Fruit fly (Drosophila melanogaster): ENCODE results near the gene Fdx2.
A peak's percentile ranks its signal among the peaks of the same experiment; 100 is the strongest.

Gene Fdx2

dm6 chr3L:4282627-4283026, 9.7 kb upstream of the Fdx2 start, which contains the start of gene CG11583 (continued):
- TF ChIP-seq CG17328 (GFP tag; IDR thresholded peaks at IDR 0.05) (no peak), Ada2b (GFP tag; IDR thresholded peaks at IDR 0.05) (no peak), CG13624 (GFP tag; optimal IDR thresholded peaks at IDR 0.05) (peak; percentile 42), sd (tag; optimal IDR thresholded peaks at IDR 0.05) (no peak), CG32772 (GFP tag; IDR thresholded peaks at IDR 0.05) (no peak), Eip74EF (GFP tag; optimal IDR thresholded peaks at IDR 0.05) (no peak), sc (optimal IDR thresholded peaks at IDR 0.05) (no peak), sc (GFP tag; optimal IDR thresholded peaks at IDR 0.05) (no peak), CG12104 (GFP tag; optimal IDR thresholded peaks at IDR 0.05) (no peak), gfzf (GFP tag; optimal IDR thresholded peaks at IDR 0.05) (peak; percentile 32), CG17612 (GFP tag; IDR thresholded peaks at IDR 0.05) (no peak), CG11247 (GFP tag; IDR thresholded peaks at IDR 0.05) (peak; percentile 9; the same call in 1 of the 2 replicates), CG1024 (GFP tag; IDR thresholded peaks at IDR 0.05) (no peak), CG17829 (tag; optimal IDR thresholded peaks at IDR 0.05) (peak; percentile 46), CG32767 (GFP tag; IDR thresholded peaks at IDR 0.05) (no peak), schlank (tag; optimal IDR thresholded peaks at IDR 0.05) (no peak), CG4820 (GFP tag; optimal IDR thresholded peaks at IDR 0.05) (no peak), CG11723 (GFP tag; optimal IDR thresholded peaks at IDR 0.05) (no peak), CG6683 (GFP tag; optimal IDR thresholded peaks at IDR 0.05) (no peak), Sry-δ (GFP tag; optimal IDR thresholded peaks at IDR 0.05) (peak; percentile 47), nom (GFP tag; optimal IDR thresholded peaks at IDR 0.05) (peak; percentile 14), CG10209 (GFP tag; optimal IDR thresholded peaks at IDR 0.05) (no peak), CG10274 (GFP tag; optimal IDR thresholded peaks at IDR 0.05) (no peak), CG7963 (GFP tag; IDR thresholded peaks at IDR 0.05; ENCODE audit: partially characterized antibody) (no peak), CG12744 (GFP tag; optimal IDR thresholded peaks at IDR 0.05) (peak; percentile 35), CG6689 (GFP tag; IDR thresholded peaks at IDR 0.05) (no peak), CG4282 (GFP tag; optimal IDR thresholded peaks at IDR 0.05) (peak; percentile 18), CG8924 (tag; optimal IDR thresholded peaks at IDR 0.05) (peak; percentile 21), Awh (GFP tag; IDR thresholded peaks at IDR 0.05) (no peak), cg (GFP tag; optimal IDR thresholded peaks at IDR 0.05) (no peak), pho (GFP tag; optimal IDR thresholded peaks at IDR 0.05) (peak; percentile 60), CG17912 (GFP tag; optimal IDR thresholded peaks at IDR 0.05) (no peak), en (GFP tag; optimal IDR thresholded peaks at IDR 0.05) (peak; percentile 4), CG3407 (GFP tag; optimal IDR thresholded peaks at IDR 0.05) (no peak), ranshi (GFP tag; IDR thresholded peaks at IDR 0.05) (no peak), ftz-f1 (GFP tag; optimal IDR thresholded peaks at IDR 0.05) (peak; percentile 48), danr (GFP tag; IDR thresholded peaks at IDR 0.05) (no peak), NC2α (GFP tag; optimal IDR thresholded peaks at IDR 0.05) (no peak), MBD-R2 (GFP tag; IDR thresholded peaks at IDR 0.05) (peak; percentile 89), Six4 (GFP tag; optimal IDR thresholded peaks at IDR 0.05) (no peak), CG18476 (GFP tag; optimal IDR thresholded peaks at IDR 0.05) (no peak), knrl (GFP tag; IDR thresholded peaks at IDR 0.05; ENCODE audit: partially characterized antibody) (no peak), bowl (GFP tag; IDR thresholded peaks at IDR 0.05) (no peak), Antp (GFP tag; optimal IDR thresholded peaks at IDR 0.05) (peak; percentile 44), Oaz (GFP tag; IDR thresholded peaks at IDR 0.05) (no peak), Doc3 (GFP tag; IDR thresholded peaks at IDR 0.05; ENCODE audit: partially characterized antibody) (no peak), CG2678 (tag; optimal IDR thresholded peaks at IDR 0.05) (no peak), CG2202 (tag; optimal IDR thresholded peaks at IDR 0.05) (no peak), CG4328 (GFP tag; optimal IDR thresholded peaks at IDR 0.05) (no peak), jumu (GFP tag; optimal IDR thresholded peaks at IDR 0.05) (peak; percentile 29), ci (GFP tag; IDR thresholded peaks at IDR 0.05) (peak; percentile 64; the same call in 1 of the 3 replicates), jing (GFP tag; optimal IDR thresholded peaks at IDR 0.05) (no peak)
